Comparison of ENCODE assay signal across 2 worm cellular contexts in the genomic region with DNA sequence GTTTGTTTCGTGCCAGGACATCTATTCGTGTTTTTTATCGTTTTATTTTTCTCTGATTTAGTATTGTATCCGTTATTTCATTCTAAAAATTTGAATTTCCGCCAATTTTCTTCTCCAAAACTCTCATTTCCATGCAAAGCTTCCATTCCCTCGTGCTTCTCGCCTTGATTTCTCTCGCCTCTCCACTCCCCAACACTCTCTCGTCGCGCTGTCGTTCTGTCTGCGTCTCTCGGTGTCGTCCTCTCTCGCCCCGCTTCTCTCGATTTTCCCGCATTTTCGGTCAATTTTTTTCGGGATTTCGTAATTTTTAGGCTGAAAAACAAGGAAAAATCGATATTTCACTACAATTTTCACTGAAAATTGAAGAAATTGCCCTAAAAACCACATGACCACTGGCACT.
TF ChIP-seq lines count a peak whose summit lies in the region.

Gene C09E9.1 (plus strand): TSS at position 286 of the 400 bp plus-strand sequence.

TF ChIP-seq in whole organism, L1 larva, 84 proteins besides CTCF, POLR2A, EP300 and RAD21 (continued from another document):
- peak; percentile 1 for TF ChIP-seq ztf-4 (tag; optimal IDR thresholded peaks at IDR 0.05; lab: Kevin White, UChicago)
- peak; percentile 86 to 92 for TF ChIP-seq lin-35 (GFP tag; optimal IDR thresholded peaks at IDR 0.05; lab: Kevin White, UChicago)
- TF ChIP-seq nhr-28 (tag; optimal IDR thresholded peaks at IDR 0.05; lab: Kevin White, UChicago): no peak
- peak; percentile 89 to 98 for TF ChIP-seq mdl-1 (tag; optimal IDR thresholded peaks at IDR 0.05; lab: Kevin White, UChicago)
- peak; percentile 76 for TF ChIP-seq skn-1 (tag; optimal IDR thresholded peaks at IDR 0.05; lab: Kevin White, UChicago)
TF ChIP-seq in whole organism, L1 larva: peak in this region for 39.

TF ChIP-seq in whole organism, L4 larva, 104 proteins besides CTCF, POLR2A, EP300 and RAD21 (continued from another document):
- TF ChIP-seq ama-1 (optimal IDR thresholded peaks at IDR 0.05; lab: Kevin White, UChicago) (no peak), tag-97 (GFP tag; IDR thresholded peaks at IDR 0.05; lab: Robert Waterston, UW) (no peak), nhr-76 (tag; optimal IDR thresholded peaks at IDR 0.05; lab: Kevin White, UChicago) (no peak), duxl-1 (tag; optimal IDR thresholded peaks at IDR 0.05; lab: Kevin White, UChicago; ENCODE audit: poor library complexity) (no peak), nhr-11 (tag; optimal IDR thresholded peaks at IDR 0.05; lab: Kevin White, UChicago) (peak; percentile 27), daf-16 (GFP tag; optimal IDR thresholded peaks at IDR 0.05; lab: Kevin White, UChicago) (no peak), daf-16 (tag; optimal IDR thresholded peaks at IDR 0.05; lab: Kevin White, UChicago) (peak; percentile 27), fos-1 (tag; optimal IDR thresholded peaks at IDR 0.05; lab: Kevin White, UChicago) (no peak), tra-1 (GFP tag; IDR thresholded peaks at IDR 0.05; lab: Robert Waterston, UW) (no peak)
